Fruit fly (Drosophila melanogaster): ENCODE measurements around the gene CG15546.

CG15546 gene

dm6 chr3R:30912402-30912801, 36.4 kb upstream of the CG15546 start, which contains the start of gene Ptx1 (continued):
- TF ChIP-seq CG7357 (GFP tag; IDR thresholded peaks at IDR 0.05) (no peak), CG2199 (GFP tag; IDR thresholded peaks at IDR 0.05) (peak; percentile 83; the same call in 1 of the 3 replicates), CG30020 (tag; optimal IDR thresholded peaks at IDR 0.05) (no peak), gro (GFP tag; optimal IDR thresholded peaks at IDR 0.05) (no peak), D (optimal IDR thresholded peaks at IDR 0.05) (peak; percentile 58), D (GFP tag; optimal IDR thresholded peaks at IDR 0.05) (peak; percentile 45), Meics (GFP tag; optimal IDR thresholded peaks at IDR 0.05) (no peak), CG7928 (GFP tag; optimal IDR thresholded peaks at IDR 0.05) (no peak), Opbp (GFP tag; IDR thresholded peaks at IDR 0.05; ENCODE audit: partially characterized antibody) (peak; percentile 62; the same call in 2 of the 3 replicates), CG10543 (GFP tag; optimal IDR thresholded peaks at IDR 0.05) (peak; percentile 39), CG8765 (GFP tag; IDR thresholded peaks at IDR 0.05) (no peak), CG2889 (GFP tag; IDR thresholded peaks at IDR 0.05) (no peak), da (GFP tag; optimal IDR thresholded peaks at IDR 0.05) (no peak), CG1792 (GFP tag; optimal IDR thresholded peaks at IDR 0.05) (no peak), CoRest (tag; optimal IDR thresholded peaks at IDR 0.05) (peak; percentile 79), tll (GFP tag; optimal IDR thresholded peaks at IDR 0.05) (peak; percentile 42 to 89), ab (GFP tag; optimal IDR thresholded peaks at IDR 0.05) (no peak), CG4854 (GFP tag; optimal IDR thresholded peaks at IDR 0.05) (no peak), Hr39 (optimal IDR thresholded peaks at IDR 0.05) (no peak), bowl (GFP tag; IDR thresholded peaks at IDR 0.05) (no peak; the same call in 1 of the 2 replicates), klu (GFP tag; IDR thresholded peaks at IDR 0.05) (no peak), pum (GFP tag; optimal IDR thresholded peaks at IDR 0.05) (no peak), CG2120 (GFP tag; optimal IDR thresholded peaks at IDR 0.05) (no peak), CG15269 (tag; optimal IDR thresholded peaks at IDR 0.05) (no peak), Mes4 (GFP tag; optimal IDR thresholded peaks at IDR 0.05) (no peak), CG30431 (GFP tag; optimal IDR thresholded peaks at IDR 0.05) (no peak), Dll (GFP tag; IDR thresholded peaks at IDR 0.05; ENCODE audit: partially characterized antibody) (peak; percentile 53; the same call in 2 of the 4 replicates), CG7963 (GFP tag; IDR thresholded peaks at IDR 0.05; ENCODE audit: partially characterized antibody) (peak; percentile 27; the same call in 1 of the 3 replicates), CG13123 (GFP tag; optimal IDR thresholded peaks at IDR 0.05) (no peak), seq (GFP tag; IDR thresholded peaks at IDR 0.05) (peak; percentile 94), CG17612 (GFP tag; IDR thresholded peaks at IDR 0.05) (no peak), Atf-2 (GFP tag; optimal IDR thresholded peaks at IDR 0.05) (no peak), HLH3B (GFP tag; IDR thresholded peaks at IDR 0.05) (no peak), D19B (GFP tag; optimal IDR thresholded peaks at IDR 0.05) (no peak), cwo (GFP tag; optimal IDR thresholded peaks at IDR 0.05) (peak; percentile 12), Camta (GFP tag; optimal IDR thresholded peaks at IDR 0.05) (no peak), Asciz (GFP tag; optimal IDR thresholded peaks at IDR 0.05) (no peak), CG31365 (tag; optimal IDR thresholded peaks at IDR 0.05) (no peak), CG17802 (tag; optimal IDR thresholded peaks at IDR 0.05) (no peak), CG3281 (GFP tag; optimal IDR thresholded peaks at IDR 0.05) (no peak), CG16813 (GFP tag; IDR thresholded peaks at IDR 0.05; ENCODE audit: partially characterized antibody) (peak; percentile 40; the same call in 1 of the 3 replicates), Oaz (GFP tag; IDR thresholded peaks at IDR 0.05) (no peak), Vsx1 (GFP tag; optimal IDR thresholded peaks at IDR 0.05) (no peak), CG14965 (GFP tag; optimal IDR thresholded peaks at IDR 0.05; ENCODE audit: borderline replicate concordance) (no peak), CTCF (GFP tag; optimal IDR thresholded peaks at IDR 0.05) (no peak), CG4404 (GFP tag; IDR thresholded peaks at IDR 0.05) (no peak), salm (tag; optimal IDR thresholded peaks at IDR 0.05) (no peak), Rx (GFP tag; IDR thresholded peaks at IDR 0.05) (no peak), Xrp1 (GFP tag; IDR thresholded peaks at IDR 0.05) (no peak; the same call in 1 of the 2 replicates), CG17361 (GFP tag; IDR thresholded peaks at IDR 0.05) (no peak), CG10654 (GFP tag; optimal IDR thresholded peaks at IDR 0.05) (no peak), Nf-YA (GFP tag; IDR thresholded peaks at IDR 0.05) (peak; percentile 92), Mrtf (GFP tag; IDR thresholded peaks at IDR 0.05) (no peak)
